Worm (Caenorhabditis elegans): ENCODE data around the gene T27A1.3.
A peak's percentile ranks its signal among the peaks of the same experiment; 100 is the strongest.

The T27A1.3 gene

DNA sequence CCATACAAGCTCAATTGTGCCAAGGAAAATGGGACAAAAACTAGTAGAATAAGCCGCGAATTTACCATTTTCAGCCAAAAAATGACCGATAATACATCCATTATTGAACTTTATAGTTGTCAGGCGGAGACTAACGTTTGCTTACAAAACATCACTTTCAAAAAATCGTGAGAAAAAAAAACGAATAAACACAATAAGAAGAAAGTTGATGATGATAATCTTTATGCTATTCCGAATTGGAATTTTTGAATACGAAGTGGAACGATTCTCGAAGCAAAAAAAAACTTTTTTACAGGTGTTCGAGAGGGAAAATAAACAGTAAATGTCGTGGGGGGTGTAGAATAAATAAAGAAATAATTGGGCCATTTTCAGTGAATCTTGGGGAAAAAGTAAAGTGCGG, 42.3 kb downstream of the T27A1.3 start, which contains the start of gene W08F4.7:
TSS of gene W08F4.7 (minus strand) at position 101 of the 400 bp plus-strand sequence.
- TF ChIP-seq mep-1 (tag; optimal IDR thresholded peaks at IDR 0.05), result no peak
- TF ChIP-seq hlh-1 (tag; optimal IDR thresholded peaks at IDR 0.05), result no peak

DNA sequence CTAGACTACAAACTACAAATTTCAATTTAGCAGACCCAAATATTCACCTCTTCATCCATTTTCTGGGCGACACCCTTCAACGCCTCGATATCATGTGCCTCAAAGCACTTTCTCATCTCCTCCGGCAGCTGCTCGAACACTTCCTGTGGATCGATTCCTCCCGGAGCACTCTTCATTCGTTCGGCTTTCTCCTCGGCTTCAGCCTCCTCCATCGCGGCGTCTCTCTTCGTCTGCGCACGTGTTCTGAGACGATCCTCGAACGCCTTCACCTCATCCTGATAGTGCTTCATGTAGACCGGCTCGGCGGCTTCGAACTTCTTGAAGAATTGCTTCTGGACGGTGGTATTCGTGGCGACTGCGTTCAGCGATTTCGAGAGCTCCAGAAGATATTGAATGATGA, 43.5 kb downstream of the T27A1.3 start:
- TF ChIP-seq elt-3 (tag; optimal IDR thresholded peaks at IDR 0.05) (no peak), zip-8 (tag; optimal IDR thresholded peaks at IDR 0.05) (no peak), lin-13 (tag; optimal IDR thresholded peaks at IDR 0.05) (no peak)

DNA sequence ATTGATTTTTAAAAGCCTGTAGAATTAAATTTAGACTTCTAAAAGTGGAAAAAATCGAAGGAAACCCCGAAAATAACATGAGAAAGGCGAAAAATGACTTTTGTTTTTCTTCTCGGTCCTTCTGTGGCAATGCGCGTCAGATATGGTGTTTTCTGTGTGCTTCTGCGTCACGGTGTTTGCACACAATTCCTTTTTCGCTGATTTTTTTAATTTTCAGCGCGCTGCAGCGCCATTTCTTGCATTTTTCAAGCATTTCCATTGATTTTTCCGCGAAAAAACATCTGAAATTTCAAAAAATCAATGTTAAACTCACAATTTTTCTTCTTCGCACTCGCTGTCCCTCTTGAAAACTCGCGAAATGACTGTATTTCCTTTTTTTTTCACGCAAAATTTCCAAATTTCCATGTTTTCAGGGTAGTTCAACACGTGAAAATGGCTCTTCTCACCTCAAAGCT, 44.9 kb downstream of the T27A1.3 start, which contains the start of the genes cdc-37 and W08F4.3:
TSS of gene cdc-37 (minus strand) at position 405 of the 455 bp plus-strand sequence.
TSS of gene W08F4.3 (plus strand) at position 414 of the 455 bp plus-strand sequence.
- TF ChIP-seq unc-120 (tag; optimal IDR thresholded peaks at IDR 0.05; ENCODE audit: poor library complexity, severe bottlenecking) (peak; percentile 98), ces-1 (GFP tag; optimal IDR thresholded peaks at IDR 0.05) (peak; percentile 31), bed-3 (GFP tag; optimal IDR thresholded peaks at IDR 0.05) (no peak), nhr-76 (tag; optimal IDR thresholded peaks at IDR 0.05) (no peak)

DNA sequence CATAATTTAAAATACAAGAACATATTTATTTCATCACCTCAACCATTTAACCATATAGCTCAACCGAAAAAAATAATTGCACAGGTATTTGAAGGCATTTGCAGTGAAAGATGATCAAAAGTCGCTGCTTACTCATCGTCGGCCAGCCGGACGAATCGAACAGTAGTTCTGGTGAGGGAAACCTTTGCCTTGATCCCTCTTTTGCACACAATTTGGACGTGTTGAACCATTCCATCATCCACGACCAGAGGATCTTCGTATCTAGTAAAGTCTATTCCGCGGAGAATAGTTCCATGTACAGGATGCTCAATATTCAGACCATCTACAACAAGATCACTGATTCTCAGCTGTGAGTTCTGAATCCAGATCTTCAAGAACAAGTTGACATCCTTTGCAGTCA, 46.7 kb downstream of the T27A1.3 start:
- TF ChIP-seq elt-1 (tag; optimal IDR thresholded peaks at IDR 0.05; ENCODE audit: borderline replicate concordance, insufficient read depth) (no peak), nhr-2 (tag; optimal IDR thresholded peaks at IDR 0.05) (no peak), ztf-11 (tag; optimal IDR thresholded peaks at IDR 0.05) (no peak), flh-1 (GFP tag; optimal IDR thresholded peaks at IDR 0.05) (no peak), ham-2 (GFP tag; optimal IDR thresholded peaks at IDR 0.05) (no peak), snpc-4 (tag; optimal IDR thresholded peaks at IDR 0.05) (no peak), ceh-43 (GFP tag; optimal IDR thresholded peaks at IDR 0.05) (no peak), M03D4.4 (tag; optimal IDR thresholded peaks at IDR 0.05) (no peak)

DNA sequence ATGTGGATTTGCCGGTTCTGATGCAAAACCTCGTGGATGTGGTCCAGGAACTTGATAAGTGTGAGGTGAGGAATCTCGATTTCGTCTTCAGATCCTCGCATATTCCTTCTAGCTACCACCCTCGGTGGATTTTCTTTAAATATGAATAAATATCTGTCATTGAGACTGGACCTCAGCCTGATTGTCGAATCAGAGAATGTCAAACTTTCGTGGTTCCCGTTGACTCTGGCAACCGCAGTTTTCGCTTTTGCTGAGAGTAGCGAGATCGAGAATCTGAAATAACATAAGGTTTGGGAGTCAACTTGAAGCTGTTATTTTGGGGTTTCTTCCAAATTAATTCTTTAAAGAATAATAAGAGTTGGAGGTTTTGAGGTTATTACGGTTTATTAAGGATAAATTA, 47.3 kb downstream of the T27A1.3 start, which contains the start of gene fbxb-14:
TSS of gene fbxb-14 (minus strand) at position 101 of the 400 bp plus-strand sequence.
- no peak for TF ChIP-seq nhr-2 (tag; optimal IDR thresholded peaks at IDR 0.05)
- no peak for TF ChIP-seq cnd-1 (tag; optimal IDR thresholded peaks at IDR 0.05)
- no peak for TF ChIP-seq sptf-1 (tag; optimal IDR thresholded peaks at IDR 0.05)
- no peak for TF ChIP-seq snpc-4 (tag; optimal IDR thresholded peaks at IDR 0.05)
- no peak for TF ChIP-seq ceh-43 (GFP tag; optimal IDR thresholded peaks at IDR 0.05)
- TF ChIP-seq ceh-39 (tag; optimal IDR thresholded peaks at IDR 0.05), result no peak
- no peak for TF ChIP-seq zip-8 (tag; optimal IDR thresholded peaks at IDR 0.05)

DNA sequence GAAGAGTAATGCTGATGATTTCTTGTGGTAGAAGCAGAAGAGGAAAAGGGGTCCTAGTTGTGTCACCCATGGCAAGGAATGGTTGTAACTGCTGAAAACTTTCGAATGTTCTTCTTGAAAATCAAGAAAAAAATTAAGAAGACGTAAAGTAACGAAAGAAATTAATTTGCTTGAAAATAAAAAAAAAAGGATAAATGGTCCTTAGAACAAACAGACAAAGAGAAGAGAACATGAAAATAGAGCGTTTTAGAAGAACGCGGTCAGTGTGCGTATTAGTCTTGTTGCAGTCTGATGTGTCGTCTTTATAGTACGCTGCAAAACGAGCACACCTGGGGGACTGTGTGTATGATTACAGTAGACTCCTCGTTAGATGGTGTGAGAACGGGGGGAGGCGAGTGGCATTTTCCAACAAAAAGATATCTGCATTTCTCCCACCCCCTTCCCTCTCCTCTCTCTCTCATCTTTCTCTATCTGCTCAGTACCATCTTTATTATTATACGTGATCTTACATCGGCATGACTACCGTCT, 49.1 kb downstream of the T27A1.3 start, which contains the start of the genes W08F4.12 and W08F4.13:
TSS of gene W08F4.12 (minus strand) at position 101 of the 528 bp plus-strand sequence.
TSS of gene W08F4.13 (plus strand) at position 478 of the 528 bp plus-strand sequence.
- TF ChIP-seq nhr-2 (tag; optimal IDR thresholded peaks at IDR 0.05) (no peak), sptf-1 (tag; optimal IDR thresholded peaks at IDR 0.05) (no peak), ceh-83 (GFP tag; optimal IDR thresholded peaks at IDR 0.05) (no peak), zip-8 (tag; optimal IDR thresholded peaks at IDR 0.05) (no peak), unc-120 (tag; optimal IDR thresholded peaks at IDR 0.05; ENCODE audit: poor library complexity, severe bottlenecking) (no peak), ces-1 (GFP tag; optimal IDR thresholded peaks at IDR 0.05) (no peak), ztf-11 (tag; optimal IDR thresholded peaks at IDR 0.05) (no peak), elt-3 (tag; optimal IDR thresholded peaks at IDR 0.05) (no peak), nhr-12 (tag; optimal IDR thresholded peaks at IDR 0.05) (no peak), elt-1 (tag; optimal IDR thresholded peaks at IDR 0.05; ENCODE audit: borderline replicate concordance, insufficient read depth) (no peak)

DNA sequence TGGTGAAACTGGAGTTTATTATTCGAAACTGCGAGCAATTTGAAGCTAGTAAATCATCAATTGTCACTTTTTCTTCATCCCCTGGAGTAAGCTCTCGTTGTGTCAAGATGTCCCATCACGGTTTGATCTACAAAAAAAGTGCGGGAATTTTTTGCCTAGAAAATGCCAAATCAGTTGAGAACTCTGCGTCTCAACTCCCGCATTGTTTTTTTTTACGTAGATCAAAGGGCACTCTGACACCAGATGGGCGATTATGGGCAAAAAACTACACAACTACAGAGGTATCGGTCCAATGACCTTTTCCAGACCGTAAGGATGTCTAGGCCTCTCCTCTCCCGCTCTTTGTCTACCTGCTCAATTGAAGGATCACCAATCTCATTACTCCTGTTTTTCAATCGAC, 52.2 kb downstream of the T27A1.3 start, which contains the start of gene fbxb-34:
TSS of gene fbxb-34 (plus strand) at position 301 of the 400 bp plus-strand sequence.
- TF ChIP-seq ztf-11 (tag; optimal IDR thresholded peaks at IDR 0.05) (no peak), lin-13 (tag; optimal IDR thresholded peaks at IDR 0.05) (no peak), nhr-76 (tag; optimal IDR thresholded peaks at IDR 0.05) (no peak), mls-2 (tag; optimal IDR thresholded peaks at IDR 0.05) (no peak), nhr-237 (tag; optimal IDR thresholded peaks at IDR 0.05) (no peak), nhr-28 (tag; optimal IDR thresholded peaks at IDR 0.05) (no peak), bed-3 (GFP tag; optimal IDR thresholded peaks at IDR 0.05) (no peak), drap-1 (GFP tag; optimal IDR thresholded peaks at IDR 0.05) (no peak), mab-5 (tag; optimal IDR thresholded peaks at IDR 0.05) (no peak), nhr-2 (tag; optimal IDR thresholded peaks at IDR 0.05) (no peak), elt-1 (tag; optimal IDR thresholded peaks at IDR 0.05; ENCODE audit: borderline replicate concordance, insufficient read depth) (no peak)

All from whole organism, mixed stage, embryonic.